Fruit fly (Drosophila melanogaster) whole organism, adult: ENCODE measurements around the gene CG14013.

Experiments
- CG11617 ChIP-seq: fragments of 200-800 bp; sonication (Bioruptor generic); optimal IDR thresholded peaks from 2 replicates; lab custom pipeline; 2017; ENCODE audit warnings: mild to moderate bottlenecking, missing biosample characterization, missing genetic modification reagents, missing genetic modification characterization
- CG12768 ChIP-seq: fragments of 200-800 bp; sonication (Bioruptor generic); optimal IDR thresholded peaks from 2 replicates; lab custom pipeline; 2017; ENCODE audit warnings: missing biosample characterization, missing genetic modification characterization, mild to moderate bottlenecking, moderate library complexity, missing genetic modification reagents
- CG14711 ChIP-seq: fragments of 200-800 bp; sonication (Bioruptor generic); optimal IDR thresholded peaks from 2 replicates; lab custom pipeline; 2018; ENCODE audit warnings: missing biosample characterization, mild to moderate bottlenecking, missing genetic modification characterization, moderate library complexity
- CG1620 ChIP-seq: fragments of 200-800 bp; sonication (Bioruptor generic); optimal IDR thresholded peaks from 2 replicates; lab custom pipeline; 2016; ENCODE audit warnings: missing biosample characterization, missing genetic modification characterization
- CG33017 ChIP-seq: fragments of 200-800 bp; sonication (Bioruptor generic); optimal IDR thresholded peaks from 2 replicates; lab custom pipeline; 2018; ENCODE audit warnings: missing biosample characterization, mild to moderate bottlenecking, missing genetic modification characterization, moderate library complexity
- CG5204 ChIP-seq: fragments of 200-800 bp; sonication (Bioruptor generic); optimal IDR thresholded peaks from 2 replicates; lab custom pipeline; 2016; ENCODE audit warnings: missing biosample characterization, missing genetic modification characterization
- CG7045 ChIP-seq: fragments of 200-800 bp; sonication (Bioruptor generic); optimal IDR thresholded peaks from 2 replicates; lab custom pipeline; 2017; ENCODE audit warnings: missing biosample characterization, mild to moderate bottlenecking, missing genetic modification characterization
- Crg-1 ChIP-seq: fragments of 200-800 bp; sonication (Bioruptor generic); optimal IDR thresholded peaks from 2 replicates; lab custom pipeline; 2016; ENCODE audit warnings: missing biosample characterization, missing genetic modification characterization
- bab1 ChIP-seq: fragments of 200-800 bp; sonication (Bioruptor generic); optimal IDR thresholded peaks from 3 replicates; lab custom pipeline; 2019; ENCODE audit warnings: missing biosample characterization, mild to moderate bottlenecking, missing genetic modification characterization, moderate library complexity
- cic ChIP-seq: fragments of 200-800 bp; sonication (Bioruptor generic); optimal IDR thresholded peaks from 2 replicates; lab custom pipeline; 2017; ENCODE audit warnings: missing biosample characterization, mild to moderate bottlenecking, missing genetic modification characterization, moderate library complexity
- cnc ChIP-seq, 2 experiments: fragments of >200 bp; optimal IDR thresholded peaks; 2 replicates each; lab custom pipeline; 2017
- ovo ChIP-seq: fragments of 200-800 bp; sonication (Bioruptor generic); optimal IDR thresholded peaks from 2 replicates; lab custom pipeline; 2016; ENCODE audit warnings: missing biosample characterization, missing genetic modification characterization
- pad ChIP-seq: fragments of 200-800 bp; sonication (Bioruptor generic); optimal IDR thresholded peaks from 3 replicates; lab custom pipeline; 2017; ENCODE audit warnings: missing biosample characterization, missing genetic modification characterization, mild to moderate bottlenecking, moderate library complexity, missing genetic modification reagents

DNA sequence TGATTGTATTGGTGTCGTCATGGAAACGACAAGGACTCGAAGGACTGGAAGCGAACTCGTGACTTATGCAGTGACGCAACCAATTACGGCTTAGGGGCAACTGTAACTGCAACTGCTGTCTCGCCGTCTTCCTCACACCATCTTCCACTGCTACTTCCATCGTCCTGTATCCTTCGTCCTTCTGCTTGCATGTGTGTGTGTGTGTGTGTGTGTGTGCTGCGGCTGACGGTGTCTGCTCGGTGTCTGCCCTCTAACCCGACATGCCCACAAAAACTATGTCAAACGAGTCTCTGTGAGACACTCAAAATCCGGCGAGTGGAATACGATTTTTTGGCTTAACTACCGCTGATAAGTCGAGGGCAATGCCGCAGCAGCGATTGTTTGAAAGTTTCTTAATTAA is 40.2 kb upstream of the CG14013 start:
- TF ChIP-seq cic (GFP tag; lab: Kevin White, UChicago) (no peak), CG5204 (GFP tag; lab: Kevin White, UChicago) (no peak), ovo (GFP tag; lab: Kevin White, UChicago) (no peak), CG1620 (no peak), CG7045 (GFP tag; lab: Kevin White, UChicago) (no peak), CG14711 (tag; lab: Kevin White, UChicago) (no peak), Crg-1 (GFP tag; lab: Kevin White, UChicago) (no peak), CG12768 (GFP tag; lab: Kevin White, UChicago) (no peak), CG33017 (no peak), CG11617 (GFP tag; lab: Kevin White, UChicago) (no peak), bab1 (GFP tag; lab: Kevin White, UChicago) (no peak), pad (GFP tag; lab: Kevin White, UChicago) (no peak), cnc (optimal IDR thresholded peaks at IDR 0.05; lab: Kevin White, UChicago) (no peak)
